Worm (Caenorhabditis elegans) whole organism, midembryonic: ENCODE measurements around the gene K02A6.2.

Source experiments
- cog-1 ChIP-seq: sonication (generic microtip); optimal IDR thresholded peaks from 2 replicates; lab custom pipeline; 2016; ENCODE audit warnings: missing genetic modification characterization, missing compliant biosample characterization
- flt-1 ChIP-seq: fragments of 200-800 bp; sonication (Bioruptor generic); IDR thresholded peaks from 2 replicates; pipeline ENCODE4 v1.3.6; 2022; ENCODE audit warnings: missing genetic modification characterization, missing compliant biosample characterization
- med-1 ChIP-seq: sonication (generic microtip); optimal IDR thresholded peaks from 2 replicates; lab custom pipeline; 2017; ENCODE audit warnings: missing genetic modification characterization, mild to moderate bottlenecking, missing compliant biosample characterization, antibody characterized with exemption, missing genetic modification reagents; ENCODE audit not compliant: insufficient read depth
- ref-1 ChIP-seq: fragments of 200-800 bp; sonication (Bioruptor generic); conservative IDR thresholded peaks from 2 replicates; pipeline ENCODE4 v1.3.6; 2022; ENCODE audit warnings: missing genetic modification reagents, missing genetic modification characterization, missing compliant biosample characterization
- tab-1 ChIP-seq: fragments of 200-800 bp; sonication (Bioruptor generic); IDR thresholded peaks from 2 replicates; pipeline ENCODE4 v1.3.6; 2022; ENCODE audit warnings: missing genetic modification characterization, missing compliant biosample characterization

DNA sequence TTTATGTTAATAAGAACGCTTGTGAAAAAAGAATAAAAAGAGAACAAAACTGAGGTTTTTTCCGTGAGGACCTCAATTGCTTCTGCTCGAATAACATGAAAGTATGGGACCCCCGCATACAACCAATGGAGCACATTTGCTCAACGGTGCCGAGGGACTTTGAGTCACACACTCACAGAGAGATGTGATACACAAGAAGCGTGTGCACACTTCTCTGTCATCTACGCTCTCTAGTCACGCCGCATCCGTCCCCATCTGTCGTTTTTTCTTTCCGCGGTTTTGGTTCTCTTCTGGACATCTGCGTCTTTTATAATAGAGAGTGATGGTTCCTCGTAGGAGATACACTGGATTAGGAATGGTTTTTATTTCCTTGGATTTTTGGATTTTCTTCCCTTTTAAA lies 18.9 kb downstream of the K02A6.2 start:
- TF ChIP-seq med-1 (no peak), flt-1 (GFP tag; lab: Robert Waterston, UW) (no peak), ref-1 (GFP tag; lab: Robert Waterston, UW) (no peak), tab-1 (GFP tag; lab: Robert Waterston, UW) (no peak), cog-1 (tag; lab: Kevin White, UChicago) (no peak)
